Fruit fly (Drosophila melanogaster) whole organism, embryonic: Measurements from ENCODE around the gene Bsg.

Experiments
- CG10147 ChIP-seq: fragments of 200-800 bp; sonication (Bioruptor generic); optimal IDR thresholded peaks from 2 replicates; lab custom pipeline; 2019; ENCODE audit warnings: missing biosample characterization, mild to moderate bottlenecking, missing genetic modification characterization, moderate library complexity
- CG10321 ChIP-seq: fragments of 200-800 bp; sonication (Bioruptor generic); IDR thresholded peaks from 2 replicates; pipeline ENCODE4 v1.3.6; 2022; ENCODE audit warnings: missing biosample characterization, missing genetic modification characterization
- CG11085 ChIP-seq: fragments of 200-800 bp; sonication (Bioruptor generic); IDR thresholded peaks from 2 replicates; pipeline ENCODE4 v1.3.6; 2022; ENCODE audit warnings: missing biosample characterization, missing genetic modification characterization
- CG11504 ChIP-seq: fragments of 200-800 bp; sonication (Bioruptor generic); optimal IDR thresholded peaks from 3 replicates; lab custom pipeline; 2019; ENCODE audit warnings: missing biosample characterization, mild to moderate bottlenecking, missing genetic modification characterization, moderate library complexity
- CG12391 ChIP-seq: fragments of 200-800 bp; sonication (Bioruptor generic); optimal IDR thresholded peaks from 3 replicates; lab custom pipeline; 2018; ENCODE audit warnings: missing biosample characterization, mild to moderate bottlenecking, missing genetic modification characterization, moderate library complexity
- CG14014 ChIP-seq: fragments of 200-800 bp; sonication (Bioruptor generic); IDR thresholded peaks from 2 replicates; pipeline ENCODE4 v1.3.6; 2022; ENCODE audit warnings: missing biosample characterization, missing genetic modification characterization
- CG14860 ChIP-seq: fragments of 200-800 bp; sonication (Bioruptor generic); IDR thresholded peaks from 3 replicates; pipeline ENCODE4 v1.3.6; 2022; ENCODE audit warnings: missing biosample characterization, missing genetic modification characterization; ENCODE audit not compliant: partially characterized antibody
- CG15011 ChIP-seq: fragments of 200-800 bp; sonication (Bioruptor generic); optimal IDR thresholded peaks from 3 replicates; lab custom pipeline; 2018; ENCODE audit warnings: missing biosample characterization, mild to moderate bottlenecking, missing genetic modification characterization
- CG1529 ChIP-seq: fragments of 200-800 bp; sonication (Bioruptor generic); optimal IDR thresholded peaks from 3 replicates; lab custom pipeline; 2018; ENCODE audit warnings: missing biosample characterization, missing genetic modification characterization
- CG15696 ChIP-seq: fragments of 200-800 bp; sonication (Bioruptor generic); optimal IDR thresholded peaks from 2 replicates; lab custom pipeline; 2019; ENCODE audit warnings: missing biosample characterization, mild to moderate bottlenecking, missing genetic modification characterization, moderate library complexity
- CG17328 ChIP-seq: fragments of 200-800 bp; sonication (Bioruptor generic); IDR thresholded peaks from 2 replicates; pipeline ENCODE4 v1.3.6; 2022; ENCODE audit warnings: missing biosample characterization, missing genetic modification characterization
- CG1792 ChIP-seq: fragments of 200-800 bp; sonication (Bioruptor generic); optimal IDR thresholded peaks from 2 replicates; lab custom pipeline; 2016; ENCODE audit warnings: missing biosample characterization, missing genetic modification characterization
- CG2199 ChIP-seq: fragments of 200-800 bp; sonication (Bioruptor generic); IDR thresholded peaks from 3 replicates; pipeline ENCODE4 v1.3.6; 2022; ENCODE audit warnings: missing biosample characterization, missing genetic modification characterization
- CG3281 ChIP-seq: fragments of 200-800 bp; sonication (Bioruptor generic); optimal IDR thresholded peaks from 3 replicates; lab custom pipeline; 2017; ENCODE audit warnings: missing biosample characterization, mild to moderate bottlenecking, missing genetic modification characterization
- CG4617 ChIP-seq: fragments of 200-800 bp; sonication (Bioruptor generic); optimal IDR thresholded peaks from 3 replicates; lab custom pipeline; 2016; ENCODE audit warnings: missing biosample characterization, missing genetic modification characterization, borderline replicate concordance
- CG4854 ChIP-seq: fragments of 200-800 bp; sonication (Bioruptor generic); optimal IDR thresholded peaks from 2 replicates; lab custom pipeline; 2016; ENCODE audit warnings: missing biosample characterization, missing genetic modification characterization, inconsistent platforms
- CG6175 ChIP-seq: fragments of 200-800 bp; sonication (Bioruptor generic); IDR thresholded peaks from 3 replicates; pipeline ENCODE4 v1.3.6; 2022; ENCODE audit warnings: missing biosample characterization, missing genetic modification characterization
- CG6683 ChIP-seq: fragments of 200-800 bp; sonication (Bioruptor generic); optimal IDR thresholded peaks from 2 replicates; lab custom pipeline; 2017; ENCODE audit warnings: missing biosample characterization, mild to moderate bottlenecking, missing genetic modification characterization, missing genetic modification reagents
- CG8924 ChIP-seq: fragments of 200-800 bp; optimal IDR thresholded peaks from 3 replicates; lab custom pipeline; 2019; ENCODE audit warnings: missing biosample characterization, mild to moderate bottlenecking, missing genetic modification characterization, moderate library complexity
- CTCF ChIP-seq: fragments of 200-800 bp; sonication (Bioruptor generic); optimal IDR thresholded peaks from 2 replicates; lab custom pipeline; 2017; ENCODE audit warnings: missing biosample characterization, mild to moderate bottlenecking, missing genetic modification characterization, moderate library complexity
- CkIIα-i1 ChIP-seq: fragments of 200-800 bp; sonication (Bioruptor generic); IDR thresholded peaks from 2 replicates; pipeline ENCODE4 v1.3.6; 2022; ENCODE audit warnings: missing biosample characterization, missing genetic modification characterization
- CrebB ChIP-seq: fragments of 200-800 bp; sonication (Bioruptor generic); optimal IDR thresholded peaks from 3 replicates; lab custom pipeline; 2018; ENCODE audit warnings: missing biosample characterization, mild to moderate bottlenecking, missing genetic modification characterization
- Dek ChIP-seq: fragments of 200-800 bp; sonication (Bioruptor generic); optimal IDR thresholded peaks from 3 replicates; lab custom pipeline; 2019; ENCODE audit warnings: missing biosample characterization, mild to moderate bottlenecking, missing genetic modification characterization, moderate library complexity
- Dref ChIP-seq: fragments of 200-800 bp; sonication (Bioruptor generic); IDR thresholded peaks from 2 replicates; pipeline ENCODE4 v1.3.6; 2022; ENCODE audit warnings: missing biosample characterization, missing genetic modification characterization
- Fer2 ChIP-seq: fragments of 200-800 bp; sonication (Bioruptor generic); optimal IDR thresholded peaks from 2 replicates; lab custom pipeline; 2018; ENCODE audit warnings: missing biosample characterization, mild to moderate bottlenecking, missing genetic modification characterization, moderate library complexity
- HLH54F ChIP-seq: fragments of 200-800 bp; sonication (Bioruptor generic); optimal IDR thresholded peaks from 3 replicates; lab custom pipeline; 2016; ENCODE audit warnings: missing biosample characterization, missing genetic modification characterization
- Hand ChIP-seq: fragments of 200-800 bp; sonication (Bioruptor generic); optimal IDR thresholded peaks from 2 replicates; lab custom pipeline; 2017; ENCODE audit warnings: mild to moderate bottlenecking, missing biosample characterization, missing genetic modification reagents, missing genetic modification characterization
- Mes4 ChIP-seq: fragments of 200-800 bp; sonication (Bioruptor generic); optimal IDR thresholded peaks from 2 replicates; lab custom pipeline; 2016; ENCODE audit warnings: missing biosample characterization, missing genetic modification characterization
- Myb ChIP-seq: fragments of 200-800 bp; sonication (Bioruptor generic); optimal IDR thresholded peaks from 2 replicates; lab custom pipeline; 2016; ENCODE audit warnings: missing biosample characterization, missing genetic modification characterization
- Nf-YA ChIP-seq: fragments of 200-800 bp; sonication (Bioruptor generic); IDR thresholded peaks from 2 replicates; pipeline ENCODE4 v1.3.6; 2022; ENCODE audit warnings: missing biosample characterization, missing genetic modification characterization
- Ptx1 ChIP-seq: fragments of 200-800 bp; sonication (Bioruptor generic); IDR thresholded peaks from 2 replicates; pipeline ENCODE4 v1.3.6; 2022; ENCODE audit warnings: missing biosample characterization, missing genetic modification characterization
- Sin3A ChIP-seq: fragments of >200 bp; optimal IDR thresholded peaks from 2 replicates; lab custom pipeline; 2018
- Ssrp ChIP-seq: fragments of 200-800 bp; sonication (Bioruptor generic); optimal IDR thresholded peaks from 2 replicates; lab custom pipeline; 2018; ENCODE audit warnings: missing biosample characterization, mild to moderate bottlenecking, missing genetic modification characterization, moderate library complexity
- abd-A ChIP-seq: fragments of 200-800 bp; sonication (Bioruptor generic); optimal IDR thresholded peaks from 3 replicates; lab custom pipeline; 2019; ENCODE audit warnings: missing biosample characterization, mild to moderate bottlenecking, missing genetic modification characterization, moderate library complexity
- bbx ChIP-seq: fragments of 200-800 bp; sonication (Bioruptor generic); IDR thresholded peaks from 2 replicates; pipeline ENCODE4 v1.3.6; 2022; ENCODE audit warnings: missing biosample characterization, missing genetic modification characterization; ENCODE audit not compliant: partially characterized antibody
- chif ChIP-seq, 2 experiments: fragments of 200-800 bp; sonication (Bioruptor generic); optimal IDR thresholded peaks; 3 replicates each; lab custom pipeline; 2016; ENCODE audit warnings: missing biosample characterization in 2 of 2, missing genetic modification characterization in 2 of 2
- dmrt99B ChIP-seq: fragments of 200-800 bp; sonication (Bioruptor generic); optimal IDR thresholded peaks from 2 replicates; lab custom pipeline; 2018; ENCODE audit warnings: missing biosample characterization, mild to moderate bottlenecking, missing genetic modification characterization, moderate library complexity
- fu2 ChIP-seq: fragments of 200-800 bp; sonication (Bioruptor generic); optimal IDR thresholded peaks from 2 replicates; lab custom pipeline; 2016; ENCODE audit warnings: missing biosample characterization, missing genetic modification characterization
- grn ChIP-seq: fragments of 200-800 bp; sonication (Bioruptor generic); optimal IDR thresholded peaks from 3 replicates; lab custom pipeline; 2017; ENCODE audit warnings: missing biosample characterization, missing genetic modification characterization
- hth ChIP-seq: fragments of >200 bp; optimal IDR thresholded peaks from 2 replicates; lab custom pipeline; 2017; ENCODE audit warnings: inconsistent platforms
- inv ChIP-seq: fragments of 200-800 bp; sonication (Bioruptor generic); IDR thresholded peaks from 2 replicates; pipeline ENCODE4 v1.3.6; 2022; ENCODE audit warnings: missing biosample characterization, missing genetic modification characterization; ENCODE audit not compliant: partially characterized antibody
- lola ChIP-seq, 3 experiments: fragments of >200 bp in 2 of 3; fragments of 200-800 bp in 1 of 3; sonication (Bioruptor generic) in 1 of 3; optimal IDR thresholded peaks; 2 replicates each; lab custom pipeline; 2017 to 2019; ENCODE audit warnings: missing biosample characterization in 3 of 3, missing genetic modification characterization in 3 of 3, mild to moderate bottlenecking in 1 of 3, moderate library complexity in 1 of 3
- org-1 ChIP-seq: fragments of 200-800 bp; sonication (Bioruptor generic); optimal IDR thresholded peaks from 2 replicates; lab custom pipeline; 2017; ENCODE audit warnings: missing biosample characterization, missing genetic modification characterization
- peb ChIP-seq: fragments of 200-800 bp; sonication (Bioruptor generic); IDR thresholded peaks from 2 replicates; pipeline ENCODE4 v1.3.6; 2022; ENCODE audit warnings: missing biosample characterization, missing genetic modification characterization
- phol ChIP-seq: fragments of 200-800 bp; sonication (Bioruptor generic); optimal IDR thresholded peaks from 3 replicates; lab custom pipeline; 2018; ENCODE audit warnings: missing biosample characterization, mild to moderate bottlenecking, missing genetic modification characterization, moderate library complexity
- ssp ChIP-seq: fragments of 200-800 bp; sonication (Bioruptor generic); IDR thresholded peaks from 2 replicates; pipeline ENCODE4 v1.3.6; 2022; ENCODE audit warnings: missing biosample characterization, missing genetic modification characterization
- tup ChIP-seq: fragments of 200-800 bp; sonication (Bioruptor generic); optimal IDR thresholded peaks from 2 replicates; lab custom pipeline; 2016; ENCODE audit warnings: missing biosample characterization, mild to moderate bottlenecking, missing genetic modification characterization, moderate library complexity
- tx ChIP-seq: fragments of 200-800 bp; sonication (Bioruptor generic); optimal IDR thresholded peaks from 2 replicates; lab custom pipeline; 2016; ENCODE audit warnings: missing biosample characterization, missing genetic modification characterization
- yki ChIP-seq: fragments of >200 bp; optimal IDR thresholded peaks from 3 replicates; lab custom pipeline; 2018
- z ChIP-seq: fragments of 200-800 bp; sonication (Bioruptor generic); IDR thresholded peaks from 3 replicates; pipeline ENCODE4 v1.3.6; 2022; ENCODE audit warnings: missing biosample characterization, missing genetic modification characterization
- zf30C ChIP-seq: fragments of 200-800 bp; sonication (Bioruptor generic); optimal IDR thresholded peaks from 3 replicates; lab custom pipeline; 2018; ENCODE audit warnings: missing biosample characterization, mild to moderate bottlenecking, missing genetic modification characterization

Bsg gene

DNA sequence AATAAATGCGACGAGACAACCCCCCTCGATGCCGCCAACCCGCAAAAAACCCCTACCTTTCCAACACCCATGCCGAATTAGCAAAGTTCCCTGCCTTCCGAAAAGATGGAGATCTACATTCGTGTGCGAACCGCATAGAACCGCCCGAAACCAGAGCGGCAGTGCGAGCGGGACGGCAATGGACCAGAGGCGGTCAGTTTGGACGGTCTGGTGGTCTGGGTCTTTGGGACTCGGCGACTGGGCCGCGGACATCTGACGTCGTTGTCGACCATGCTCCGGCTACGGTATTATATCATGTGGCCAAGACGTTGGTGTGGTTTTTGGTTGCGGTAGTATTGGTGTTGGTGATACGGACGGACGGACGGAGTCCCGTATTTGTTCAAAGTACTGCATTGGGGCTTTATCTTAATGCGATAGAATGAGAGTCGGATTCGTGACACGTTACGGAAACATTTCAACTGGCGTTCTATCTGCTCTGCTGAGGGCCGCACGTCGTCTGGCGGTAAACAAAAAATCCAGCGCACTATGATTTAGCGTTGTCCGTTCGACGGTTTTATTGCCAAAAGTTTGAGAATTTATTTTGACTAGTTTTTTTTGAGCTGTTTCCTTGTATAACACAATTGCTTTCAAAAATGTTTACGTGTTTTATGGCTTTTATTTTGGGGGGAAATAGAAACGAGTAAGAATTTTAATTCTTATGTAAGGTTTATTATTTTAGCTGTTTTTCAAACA is 3.7 kb downstream of the Bsg start (continued):
- TF ChIP-seq CG17328 (GFP tag; lab: Robert Waterston, UW) (no peak), CkIIα-i1 (GFP tag; lab: Robert Waterston, UW) (no peak), CG15696 (no peak), CG12391 (tag; lab: Kevin White, UChicago) (peak; percentile 45), CG11085 (no peak), Fer2 (tag; lab: Kevin White, UChicago) (no peak), CG10147 (GFP tag; lab: Kevin White, UChicago) (peak; percentile 23), Ssrp (peak; percentile 15), HLH54F (GFP tag; lab: Kevin White, UChicago) (no peak), z (GFP tag; lab: Robert Waterston, UW) (no peak), CG3281 (GFP tag; lab: Kevin White, UChicago) (no peak), CG4854 (no peak), tx (GFP tag; lab: Kevin White, UChicago) (no peak), CG8924 (no peak), bbx (GFP tag; lab: Robert Waterston, UW) (no peak), peb (GFP tag; lab: Robert Waterston, UW) (no peak), Myb (peak; percentile 0), CG6683 (no peak), CG1529 (GFP tag; lab: Kevin White, UChicago) (no peak), lola (GFP tag; optimal IDR thresholded peaks at IDR 0.05; lab: Kevin White, UChicago) (no peak), chif (GFP tag; optimal IDR thresholded peaks at IDR 0.05; lab: Kevin White, UChicago) (no peak), CrebB (tag; lab: Kevin White, UChicago) (no peak), ssp (GFP tag; lab: Robert Waterston, UW) (no peak), CG15011 (GFP tag; lab: Kevin White, UChicago) (no peak), Dek (tag; lab: Kevin White, UChicago) (peak; percentile 23), inv (no peak; the same call in 1 of the 2 replicates), CG4617 (GFP tag; lab: Kevin White, UChicago) (no peak), CG14014 (no peak), CG11504 (peak; percentile 34), CG14860 (GFP tag; lab: Robert Waterston, UW) (no peak), Sin3A (lab: Kevin White, UChicago) (no peak), CG10321 (GFP tag; lab: Robert Waterston, UW) (0 out of 2 replicates have a peak, but pooled peaks have one; percentile 12), Mes4 (GFP tag; lab: Kevin White, UChicago) (no peak), Nf-YA (GFP tag; lab: Robert Waterston, UW) (no peak), abd-A (tag; lab: Kevin White, UChicago) (no peak), CG6175 (GFP tag; lab: Robert Waterston, UW) (0 out of 3 replicates have a peak, but pooled peaks have one; percentile 16), yki (no peak), CG1792 (GFP tag; lab: Kevin White, UChicago) (no peak), grn (GFP tag; lab: Kevin White, UChicago) (no peak), tup (GFP tag; lab: Kevin White, UChicago) (no peak), Hand (GFP tag; lab: Kevin White, UChicago) (no peak), hth (no peak), zf30C (no peak), CTCF (GFP tag; lab: Kevin White, UChicago) (no peak), dmrt99B (tag; lab: Kevin White, UChicago) (peak; percentile 2), Dref (no peak), Ptx1 (GFP tag; lab: Robert Waterston, UW) (no peak), fu2 (GFP tag; lab: Kevin White, UChicago) (peak; percentile 27), CG2199 (GFP tag; lab: Robert Waterston, UW) (0 out of 3 replicates have a peak, but pooled peaks have one; percentile 49), org-1 (GFP tag; lab: Kevin White, UChicago) (no peak), phol (tag; lab: Kevin White, UChicago) (no peak)
